Fruit fly (Drosophila melanogaster): ENCODE data around the gene Blimp-1.

dm6 chr3L:5630176-5630583, 603 bp upstream of the Blimp-1 start:
- TF ChIP-seq CG8478 (optimal IDR thresholded peaks at IDR 0.05) (no peak), CTCF (optimal IDR thresholded peaks at IDR 0.05) (no peak)
